Fruit fly (Drosophila melanogaster) Kc167 (cell line): ENCODE results near the gene CG3961.

Experiments
- h ChIP-seq: fragments of >200 bp; optimal IDR thresholded peaks from 3 replicates; lab custom pipeline; 2018; ENCODE audit warnings: missing external identifiers
- psq ChIP-seq: fragments of >200 bp; optimal IDR thresholded peaks from 2 replicates; lab custom pipeline; 2017; ENCODE audit warnings: missing external identifiers

DNA sequence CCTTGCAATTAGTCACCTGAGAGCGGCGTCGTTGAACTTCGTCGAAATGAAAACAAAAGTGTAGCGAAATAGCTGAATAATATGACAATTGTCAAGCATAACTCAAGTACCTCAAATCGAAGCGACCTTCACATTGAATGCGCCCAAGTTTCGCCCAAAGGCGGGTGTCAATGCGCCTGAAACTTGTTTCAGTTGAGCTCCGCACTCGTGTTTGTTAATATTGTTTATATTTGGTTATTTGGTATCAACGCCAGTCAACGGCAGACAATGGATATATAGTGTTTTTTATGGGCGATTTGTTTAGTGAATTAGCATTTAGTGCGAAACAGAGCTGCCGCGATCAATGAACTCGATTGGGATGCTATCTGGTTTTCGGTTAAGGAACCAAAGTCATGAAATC lies 28.4 kb downstream of the CG3961 start:
- TF ChIP-seq h (lab: Kevin White, UChicago) (no peak), psq (lab: Kevin White, UChicago) (no peak)
